Fruit fly (Drosophila melanogaster): ENCODE results near the gene CSN1a.
"Not testable (repeated sequence)": the region's sequence is repeated elsewhere in the genome, so short reads cannot be mapped to it uniquely, and the experiment has no call there.

CSN1a gene

DNA sequence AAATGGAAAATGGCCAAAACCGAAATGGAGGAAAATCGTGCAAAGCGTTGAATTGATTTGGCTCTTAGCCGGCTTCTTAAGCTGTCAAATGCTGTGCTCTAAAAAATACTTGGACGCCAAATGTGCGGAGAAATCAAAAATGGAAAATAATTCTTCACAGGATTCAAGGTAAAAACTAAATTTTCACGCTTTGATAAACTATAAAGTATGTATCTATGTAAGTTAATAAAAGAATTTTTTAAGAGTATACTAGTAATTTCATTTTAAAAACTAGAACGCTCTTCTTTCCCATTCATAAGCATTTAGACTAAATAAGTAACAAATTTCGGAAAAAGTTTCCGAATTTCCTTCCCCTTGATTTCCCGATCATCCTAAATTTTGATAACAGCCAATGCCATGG is at the start of gene CSN1a:
TSS of gene CSN1a (plus strand) at position 301 of the 400 bp plus-strand sequence.
- no peak for TF ChIP-seq noc (tag; optimal IDR thresholded peaks at IDR 0.05)

DNA sequence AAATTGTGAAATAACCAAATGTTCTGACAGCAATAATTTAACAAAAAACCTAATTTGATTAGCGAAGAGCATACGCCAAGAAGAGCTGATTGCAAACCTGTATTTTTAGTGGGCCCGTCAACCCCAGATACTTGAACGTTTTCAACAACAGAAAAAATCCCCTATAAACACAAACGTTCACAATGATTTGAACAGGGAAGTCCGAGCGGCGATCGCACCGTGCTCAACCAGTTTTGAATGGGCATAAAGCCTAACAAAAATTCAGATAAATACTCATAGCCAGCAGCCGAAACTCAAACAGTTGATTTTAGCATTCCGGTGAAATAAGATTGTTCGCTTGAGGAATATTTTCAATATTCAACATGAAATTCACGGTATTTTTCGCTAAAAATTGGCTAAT is 49.1 kb upstream of the CSN1a start, which contains the start of gene CG34165:
TSS of gene CG34165 (plus strand) at position 284 of the 400 bp plus-strand sequence.
- no peak for TF ChIP-seq noc (tag; optimal IDR thresholded peaks at IDR 0.05)

DNA sequence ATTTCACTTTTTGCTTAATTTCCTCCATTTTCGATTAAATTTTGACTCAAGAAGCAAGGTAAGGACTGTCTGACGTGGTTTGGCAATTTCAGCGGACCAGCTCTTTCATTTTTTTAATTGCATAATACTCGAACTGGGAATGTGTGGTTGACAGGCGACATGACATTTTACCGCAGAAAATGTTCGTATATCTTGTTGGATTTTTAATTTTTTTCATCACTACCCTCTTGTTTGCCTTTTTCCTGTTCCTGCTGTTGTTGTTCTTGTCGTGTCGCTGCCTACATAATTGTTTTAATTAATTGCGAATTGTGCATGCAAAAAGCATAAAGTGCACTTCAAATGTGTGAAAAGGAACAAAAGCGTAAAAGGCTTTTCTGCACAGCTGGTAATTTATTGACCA is 32.5 kb upstream of the CSN1a start, which contains the start of gene CG42685:
TSS of gene CG42685 (minus strand) at position 101 of the 400 bp plus-strand sequence.
- TF ChIP-seq noc (tag; optimal IDR thresholded peaks at IDR 0.05): no peak

DNA sequence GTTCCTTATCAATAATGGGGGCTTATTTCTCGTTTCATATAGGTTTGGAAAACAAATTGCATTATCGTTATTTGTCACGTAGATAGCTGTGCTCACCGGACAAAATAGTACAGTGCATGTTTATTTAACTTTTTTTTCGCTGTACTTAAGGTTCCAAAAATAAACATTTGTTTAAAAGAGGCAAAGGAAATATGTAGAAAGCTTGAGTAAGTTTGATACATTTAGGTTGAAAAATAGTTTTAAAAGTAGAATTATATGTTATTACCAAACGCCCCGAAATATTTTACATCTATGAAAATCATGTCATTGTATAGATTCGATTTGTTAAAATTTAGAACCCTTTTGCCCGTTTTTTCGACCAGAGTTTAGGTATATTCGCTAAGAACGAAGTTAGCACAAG is 27.0 kb upstream of the CSN1a start, which contains the start of gene CG31835:
TSS of gene CG31835 (plus strand) at position 301 of the 400 bp plus-strand sequence.
- TF ChIP-seq noc (tag; optimal IDR thresholded peaks at IDR 0.05): not testable (repeated sequence)

DNA sequence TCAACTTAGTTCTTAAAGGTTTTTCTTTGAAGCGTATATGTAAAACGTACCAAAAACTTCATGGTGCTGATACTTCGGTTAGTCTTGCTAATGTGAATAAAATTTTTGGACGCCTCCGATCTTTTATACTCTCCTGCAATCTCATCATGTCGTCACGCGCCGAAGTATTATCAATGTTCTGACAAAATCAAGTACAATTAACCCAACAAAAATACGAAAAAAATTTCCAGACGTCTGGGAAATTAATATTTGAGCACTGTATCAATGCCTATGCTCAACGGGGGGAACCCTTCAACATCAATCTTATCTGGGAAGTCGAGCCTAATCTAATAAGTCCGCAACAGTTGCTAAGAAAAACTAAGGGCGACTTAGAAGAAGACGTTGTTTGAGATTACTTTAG is 24.9 kb upstream of the CSN1a start, which contains the start of gene CG31775:
TSS of gene CG31775 (minus strand) at position 101 of the 400 bp plus-strand sequence.
- not testable (repeated sequence) for TF ChIP-seq noc (tag; optimal IDR thresholded peaks at IDR 0.05)

DNA sequence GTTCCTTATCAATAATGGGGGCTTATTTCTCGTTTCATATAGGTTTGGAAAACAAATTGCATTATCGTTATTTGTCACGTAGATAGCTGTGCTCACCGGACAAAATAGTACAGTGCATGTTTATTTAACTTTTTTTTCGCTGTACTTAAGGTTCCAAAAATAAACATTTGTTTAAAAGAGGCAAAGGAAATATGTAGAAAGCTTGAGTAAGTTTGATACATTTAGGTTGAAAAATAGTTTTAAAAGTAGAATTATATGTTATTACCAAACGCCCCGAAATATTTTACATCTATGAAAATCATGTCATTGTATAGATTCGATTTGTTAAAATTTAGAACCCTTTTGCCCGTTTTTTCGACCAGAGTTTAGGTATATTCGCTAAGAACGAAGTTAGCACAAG is 23.0 kb upstream of the CSN1a start, which contains the start of gene CG42585:
TSS of gene CG42585 (plus strand) at position 301 of the 400 bp plus-strand sequence.
- TF ChIP-seq noc (tag; optimal IDR thresholded peaks at IDR 0.05): not testable (repeated sequence)

DNA sequence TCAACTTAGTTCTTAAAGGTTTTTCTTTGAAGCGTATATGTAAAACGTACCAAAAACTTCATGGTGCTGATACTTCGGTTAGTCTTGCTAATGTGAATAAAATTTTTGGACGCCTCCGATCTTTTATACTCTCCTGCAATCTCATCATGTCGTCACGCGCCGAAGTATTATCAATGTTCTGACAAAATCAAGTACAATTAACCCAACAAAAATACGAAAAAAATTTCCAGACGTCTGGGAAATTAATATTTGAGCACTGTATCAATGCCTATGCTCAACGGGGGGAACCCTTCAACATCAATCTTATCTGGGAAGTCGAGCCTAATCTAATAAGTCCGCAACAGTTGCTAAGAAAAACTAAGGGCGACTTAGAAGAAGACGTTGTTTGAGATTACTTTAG is 20.8 kb upstream of the CSN1a start, which contains the start of gene CG42586:
TSS of gene CG42586 (minus strand) at position 101 of the 400 bp plus-strand sequence.
- TF ChIP-seq noc (tag; optimal IDR thresholded peaks at IDR 0.05): not testable (repeated sequence)

DNA sequence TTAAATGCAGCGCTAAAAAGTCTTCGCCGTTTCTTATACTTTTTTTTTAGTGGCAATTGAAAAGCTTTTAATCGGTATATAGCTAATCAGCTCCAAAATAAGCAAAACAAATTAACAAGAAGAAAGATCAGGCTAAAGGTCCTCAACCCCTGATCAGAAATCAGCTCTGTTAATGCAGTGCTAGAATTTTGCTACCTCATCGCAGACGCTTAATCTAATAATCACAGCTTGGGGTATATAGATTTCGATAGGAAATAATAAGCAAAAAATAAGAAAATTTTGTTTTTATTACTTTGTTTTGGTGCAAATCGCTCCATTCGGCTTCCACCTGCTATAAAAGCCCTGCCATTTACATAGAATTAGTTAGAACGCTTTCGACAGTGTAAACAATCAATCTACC is 19.7 kb upstream of the CSN1a start, which contains the start of gene CG34166:
TSS of gene CG34166 (plus strand) at position 301 of the 400 bp plus-strand sequence.
- not testable (repeated sequence) for TF ChIP-seq noc (tag; optimal IDR thresholded peaks at IDR 0.05)

DNA sequence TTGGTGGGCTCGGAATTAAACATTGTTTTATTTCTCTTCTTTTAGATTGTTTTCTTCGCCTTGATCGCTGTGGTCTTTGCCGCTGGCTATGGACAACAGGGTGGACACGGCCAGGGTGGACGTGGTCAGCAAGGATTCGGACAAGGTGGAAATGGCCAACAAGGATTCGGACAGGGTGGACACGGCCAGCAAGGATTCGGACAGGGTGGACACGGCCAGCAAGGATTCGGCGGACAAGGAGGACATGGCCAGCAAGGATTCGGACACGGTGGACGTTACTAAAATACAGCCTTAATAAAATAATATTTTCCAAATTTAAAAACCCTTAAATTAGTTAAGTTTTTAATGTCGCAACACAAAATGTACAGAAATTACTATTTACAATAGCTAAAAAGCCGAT is 19.2 kb upstream of the CSN1a start:
- no peak for TF ChIP-seq noc (tag; optimal IDR thresholded peaks at IDR 0.05)

DNA sequence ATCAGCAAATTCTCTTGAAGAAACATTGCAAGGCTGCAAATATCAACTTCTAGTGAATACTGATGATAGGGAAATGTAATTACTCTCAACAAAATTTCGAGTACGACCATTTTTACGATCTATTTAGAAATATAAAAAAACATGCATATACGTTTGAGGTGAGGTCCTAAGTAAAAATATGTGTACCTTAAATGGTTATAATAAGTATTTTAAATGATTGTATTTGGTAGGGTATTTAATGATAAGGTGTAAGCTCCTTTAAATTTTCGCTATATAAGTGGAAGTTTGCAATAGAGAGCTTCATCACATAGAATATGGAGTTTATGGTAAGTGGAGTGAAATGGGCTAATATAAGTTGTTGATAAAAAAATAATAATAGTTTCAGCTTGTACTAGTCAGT is 18.4 kb upstream of the CSN1a start, which contains the start of gene CG42681:
TSS of gene CG42681 (plus strand) at position 301 of the 400 bp plus-strand sequence.
- no peak for TF ChIP-seq noc (tag; optimal IDR thresholded peaks at IDR 0.05)

DNA sequence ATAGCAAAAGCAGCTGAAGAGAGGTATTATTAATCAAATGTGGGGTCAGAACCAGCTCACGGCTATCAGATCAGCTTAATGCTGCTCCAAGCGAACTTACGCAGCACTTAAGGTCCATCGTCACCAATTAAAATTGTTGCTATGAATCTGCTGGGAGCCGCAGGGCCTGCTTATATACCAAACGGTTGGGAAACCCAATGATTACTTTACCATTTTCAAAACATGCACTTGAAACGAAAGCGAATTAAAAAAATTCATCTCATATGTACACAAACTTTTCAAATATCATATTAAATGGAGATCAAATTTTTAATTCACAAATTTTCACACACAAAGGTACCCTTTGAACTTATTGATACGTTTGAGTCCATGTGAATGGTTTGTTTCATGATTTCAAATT is 17.5 kb upstream of the CSN1a start, which contains the start of gene CG42587:
TSS of gene CG42587 (minus strand) at position 143 of the 400 bp plus-strand sequence.
- TF ChIP-seq noc (tag; optimal IDR thresholded peaks at IDR 0.05): no peak

DNA sequence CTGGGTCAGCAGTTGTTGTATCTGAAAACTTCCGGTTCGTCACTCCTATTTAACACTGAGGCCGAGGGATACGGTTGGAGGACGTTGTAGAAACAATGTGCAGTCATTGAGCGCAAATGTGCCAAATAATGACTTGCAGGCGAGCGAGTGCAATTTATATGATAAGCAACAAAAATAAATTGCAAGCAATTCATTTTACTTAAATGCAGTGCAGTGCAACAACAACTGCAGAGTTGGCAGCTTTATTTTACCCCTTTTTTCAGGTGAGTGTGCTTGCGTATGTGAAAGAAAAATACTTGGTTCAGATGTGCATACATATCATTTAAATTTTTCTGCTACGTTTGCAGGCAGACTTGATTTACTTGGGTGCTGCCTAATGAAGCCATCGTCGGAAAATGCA is 16.5 kb upstream of the CSN1a start:
- no peak for TF ChIP-seq noc (tag; optimal IDR thresholded peaks at IDR 0.05)

DNA sequence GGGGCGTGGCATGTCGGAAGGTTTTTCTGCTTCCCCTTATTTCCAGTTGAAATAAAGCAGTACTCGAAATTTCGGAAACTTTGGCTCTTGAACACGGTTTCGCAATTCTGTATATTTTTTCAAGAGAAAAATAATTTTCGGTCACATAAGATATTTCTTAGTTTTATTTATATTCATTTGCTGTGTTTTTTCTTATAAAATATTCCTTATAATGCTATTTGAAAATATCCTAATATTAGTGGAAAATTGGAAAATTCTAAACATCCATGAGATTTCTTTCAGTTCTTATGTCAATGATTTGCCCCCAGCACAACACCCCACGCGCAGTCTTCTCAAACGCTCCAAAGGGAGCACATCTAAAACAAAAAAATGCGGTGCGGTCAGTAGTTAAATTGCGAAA is 2.1 kb upstream of the CSN1a start, which contains the start of gene CG4691:
TSS of gene CG4691 (plus strand) at position 301 of the 400 bp plus-strand sequence.
- no peak for TF ChIP-seq noc (tag; optimal IDR thresholded peaks at IDR 0.05)

DNA sequence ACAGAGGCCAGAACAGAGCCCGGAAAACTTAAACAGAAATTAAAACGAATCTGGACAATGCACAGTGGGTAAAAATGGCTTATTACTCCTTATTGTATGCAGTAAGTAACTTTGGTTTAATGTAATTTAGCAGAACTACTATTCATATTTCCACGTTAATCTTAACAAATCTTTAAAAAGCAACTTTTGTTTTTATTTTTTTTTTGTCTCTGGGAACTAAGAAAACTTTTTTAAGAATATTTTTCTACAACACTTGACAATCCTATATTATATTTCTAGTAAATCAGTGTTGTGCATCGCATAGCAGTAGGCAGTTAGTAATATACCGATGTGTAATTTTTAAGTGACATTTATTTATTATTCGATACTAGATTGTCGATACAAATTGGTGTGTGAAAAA is 3.0 kb downstream of the CSN1a start, which contains the start of gene CG4701:
TSS of gene CG4701 (plus strand) at position 301 of the 400 bp plus-strand sequence.
- TF ChIP-seq noc (tag; optimal IDR thresholded peaks at IDR 0.05): no peak

DNA sequence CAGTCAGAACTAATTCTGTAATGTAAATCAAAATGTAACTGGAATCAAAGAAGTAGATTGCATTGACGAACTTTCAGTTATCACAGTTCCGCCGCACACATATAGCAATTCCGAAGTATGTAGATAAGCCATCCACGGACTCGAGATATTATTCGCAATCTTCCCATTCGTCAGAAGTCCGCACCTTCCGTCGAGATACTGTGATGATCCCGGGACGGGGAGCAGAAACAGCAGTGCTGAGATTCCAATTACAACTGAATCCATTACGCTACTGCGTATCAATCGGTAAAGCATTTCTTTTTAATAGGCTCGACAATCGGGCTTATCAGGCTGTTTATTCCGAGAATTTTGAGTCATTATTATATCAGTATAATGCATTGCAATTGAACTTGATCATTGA is 12.1 kb downstream of the CSN1a start, which contains the start of gene CG4650:
TSS of gene CG4650 (minus strand) at position 269 of the 400 bp plus-strand sequence.
- TF ChIP-seq noc (tag; optimal IDR thresholded peaks at IDR 0.05): no peak

DNA sequence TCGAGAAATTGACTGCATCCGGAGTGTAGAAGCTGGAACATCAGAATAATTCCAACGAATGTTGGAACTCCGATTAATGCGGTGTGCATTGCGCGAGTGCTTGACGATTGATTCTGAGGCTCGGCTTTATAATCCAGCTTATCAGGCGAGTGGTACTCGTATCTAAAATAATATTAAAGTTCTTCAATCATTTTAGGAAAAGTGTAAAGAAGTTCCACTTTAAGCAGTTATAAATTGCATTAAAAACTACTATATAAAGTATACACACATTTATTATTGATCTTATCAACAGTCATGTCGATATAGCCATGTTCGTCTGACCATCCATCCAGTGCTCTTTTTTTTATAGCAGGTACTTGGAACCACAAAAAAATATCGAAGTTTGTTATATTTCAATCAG is 21.9 kb downstream of the CSN1a start, which contains the start of gene CG18636:
TSS of gene CG18636 (minus strand) at position 101 of the 400 bp plus-strand sequence.
- no peak for TF ChIP-seq noc (tag; optimal IDR thresholded peaks at IDR 0.05)

DNA sequence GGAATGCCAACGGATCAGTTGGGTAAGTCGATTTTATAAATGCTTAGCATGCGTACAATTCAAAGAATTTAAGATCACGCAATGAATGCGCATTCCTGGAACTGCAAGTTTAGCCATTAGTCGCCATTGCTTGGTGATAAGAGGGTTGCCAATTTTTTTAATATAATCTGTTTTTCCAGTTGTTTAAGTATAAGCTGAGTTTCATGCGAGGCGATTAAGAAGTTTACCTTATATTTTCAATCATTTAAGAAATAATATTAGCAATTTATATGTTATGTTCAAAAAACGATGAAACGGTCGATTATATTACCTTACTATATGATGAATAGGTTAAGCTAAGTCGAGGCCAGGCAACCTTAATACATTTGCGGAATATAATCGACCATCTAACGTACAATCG is 34.0 kb downstream of the CSN1a start, which contains the start of gene CG18420:
TSS of gene CG18420 (minus strand) at position 101 of the 400 bp plus-strand sequence.
- TF ChIP-seq noc (tag; optimal IDR thresholded peaks at IDR 0.05): no peak
